Worm (Caenorhabditis elegans) whole organism, L1 larva: Measurements from ENCODE around the gene sqst-5.

ENCODE experiments used
- C04F5.9 ChIP-seq: sonication (generic microtip); optimal IDR thresholded peaks from 2 replicates; lab custom pipeline; 2016; ENCODE audit warnings: missing genetic modification characterization, missing compliant biosample characterization
- C16A3.4 ChIP-seq: fragments of 150-350 bp; optimal IDR thresholded peaks from 2 replicates; lab custom pipeline; 2014; ENCODE audit warnings: missing biosample characterization, missing genetic modification characterization
- aly-2 ChIP-seq: fragments of 150-350 bp; optimal IDR thresholded peaks from 2 replicates; lab custom pipeline; 2014; ENCODE audit warnings: missing biosample characterization, missing genetic modification characterization
- ceh-63 ChIP-seq: fragments of 200-800 bp; sonication (Bioruptor generic); optimal IDR thresholded peaks from 2 replicates; lab custom pipeline; 2018; ENCODE audit warnings: mild to moderate bottlenecking, missing genetic modification characterization, missing compliant biosample characterization
- ceh-8 ChIP-seq: fragments of 200-800 bp; sonication (Bioruptor generic); optimal IDR thresholded peaks from 2 replicates; lab custom pipeline; 2018; ENCODE audit warnings: mild to moderate bottlenecking, missing genetic modification characterization, moderate library complexity, missing compliant biosample characterization
- ceh-82 ChIP-seq, 3 experiments: fragments of 150-350 bp in 1 of 3; sonication (generic microtip) in 2 of 3; optimal IDR thresholded peaks; 2 replicates each; lab custom pipeline; 2014 to 2017; ENCODE audit warnings: missing biosample characterization in 3 of 3, missing genetic modification characterization in 3 of 3
- ceh-90 ChIP-seq: sonication (generic microtip); optimal IDR thresholded peaks from 2 replicates; lab custom pipeline; 2016; ENCODE audit warnings: missing genetic modification characterization, missing compliant biosample characterization
- efl-1 ChIP-seq, 4 experiments: fragments of 150-350 bp; optimal IDR thresholded peaks in 3 of 4; peaks in 1 of 4; 1 replicate in 1 of 4; 2 replicates in 3 of 4; lab custom pipeline; 2014; ENCODE audit warnings: missing biosample characterization in 2 of 4, missing genetic modification characterization in 2 of 4, missing genetic modification reagents in 2 of 4
- efl-3 ChIP-seq: fragments of 200-800 bp; sonication (Bioruptor generic); optimal IDR thresholded peaks from 2 replicates; lab custom pipeline; 2018; ENCODE audit warnings: mild to moderate bottlenecking, missing genetic modification characterization, missing compliant biosample characterization
- egl-13 ChIP-seq: sonication (generic microtip); optimal IDR thresholded peaks from 2 replicates; lab custom pipeline; 2016; ENCODE audit warnings: missing genotype, missing genetic modification reagents, missing genetic modification characterization, missing compliant biosample characterization
- egl-27 ChIP-seq, 2 experiments: fragments of 150-350 bp in 1 of 2; sonication (generic microtip); optimal IDR thresholded peaks; 3 replicates each; lab custom pipeline; 2017 to 2018; ENCODE audit warnings: missing biosample characterization in 2 of 2, missing genetic modification characterization in 2 of 2, missing genetic modification reagents in 2 of 2
- elt-2 ChIP-seq: sonication (generic microtip); optimal IDR thresholded peaks from 2 replicates; lab custom pipeline; 2016; ENCODE audit warnings: missing genetic modification characterization, mild to moderate bottlenecking, inconsistent platforms, missing compliant biosample characterization, missing genetic modification reagents
- fkh-10 ChIP-seq: sonication (generic microtip); optimal IDR thresholded peaks from 2 replicates; lab custom pipeline; 2017; ENCODE audit warnings: missing biosample characterization, missing genetic modification reagents, missing genetic modification characterization
- fkh-8 ChIP-seq: sonication (generic microtip); optimal IDR thresholded peaks from 2 replicates; lab custom pipeline; 2016; ENCODE audit warnings: mild to moderate bottlenecking, missing genetic modification characterization, missing compliant biosample characterization
- fos-1 ChIP-seq: fragments of 150-350 bp; optimal IDR thresholded peaks from 2 replicates; lab custom pipeline; 2014; ENCODE audit warnings: missing biosample characterization, missing genetic modification characterization
- hlh-17 ChIP-seq: fragments of 200-800 bp; sonication (Bioruptor generic); optimal IDR thresholded peaks from 2 replicates; lab custom pipeline; 2018; ENCODE audit warnings: missing genetic modification characterization, mild to moderate bottlenecking, missing compliant biosample characterization, moderate library complexity, borderline replicate concordance
- hpl-2 ChIP-seq: fragments of 150-350 bp; optimal IDR thresholded peaks from 2 replicates; lab custom pipeline; 2014; ENCODE audit warnings: missing biosample characterization, missing genetic modification reagents, missing genetic modification characterization
- isw-1 ChIP-seq: fragments of 200-800 bp; sonication (Bioruptor generic); IDR thresholded peaks from 2 replicates; pipeline ENCODE4 v1.3.6; 2022; ENCODE audit warnings: missing genetic modification characterization, missing compliant biosample characterization
- jun-1 ChIP-seq: fragments of 150-350 bp; optimal IDR thresholded peaks from 2 replicates; lab custom pipeline; 2014; ENCODE audit warnings: missing biosample characterization, missing genetic modification reagents, missing genetic modification characterization
- lin-13 ChIP-seq: fragments of 150-350 bp; optimal IDR thresholded peaks from 2 replicates; lab custom pipeline; 2014; ENCODE audit warnings: missing biosample characterization, missing genetic modification reagents, missing genetic modification characterization
- lin-39 ChIP-seq: fragments of 150-350 bp; optimal IDR thresholded peaks from 2 replicates; lab custom pipeline; 2014; ENCODE audit warnings: missing biosample characterization, missing genetic modification reagents, missing genetic modification characterization
- lir-3 ChIP-seq: sonication (generic microtip); optimal IDR thresholded peaks from 2 replicates; lab custom pipeline; 2016; ENCODE audit warnings: mild to moderate bottlenecking, missing genetic modification characterization, moderate library complexity, missing compliant biosample characterization; ENCODE audit not compliant: poor library complexity
- lsy-2 ChIP-seq, 2 experiments: fragments of 150-350 bp; optimal IDR thresholded peaks; 2 replicates each; lab custom pipeline; 2014; ENCODE audit warnings: missing biosample characterization in 2 of 2, missing genetic modification characterization in 2 of 2
- mab-9 ChIP-seq: fragments of 200-800 bp; sonication (Bioruptor generic); IDR thresholded peaks from 2 replicates; pipeline ENCODE4 v1.3.6; 2022; ENCODE audit warnings: missing genetic modification reagents, missing genetic modification characterization, missing compliant biosample characterization
- mdl-1 ChIP-seq, 2 experiments: fragments of 150-350 bp; optimal IDR thresholded peaks; 2 replicates each; lab custom pipeline; 2014 to 2017; ENCODE audit warnings: missing biosample characterization in 2 of 2, missing genetic modification characterization in 2 of 2, inconsistent platforms in 1 of 2
- mef-2 ChIP-seq: fragments of 150-350 bp; optimal IDR thresholded peaks from 2 replicates; lab custom pipeline; 2014; ENCODE audit warnings: missing biosample characterization, missing genetic modification characterization
- nhr-12 ChIP-seq: sonication (generic microtip); optimal IDR thresholded peaks from 2 replicates; lab custom pipeline; 2017; ENCODE audit warnings: missing biosample characterization, missing genetic modification characterization
- nhr-19 ChIP-seq: fragments of 200-800 bp; sonication (Bioruptor generic); conservative IDR thresholded peaks from 2 replicates; pipeline ENCODE4 v1.3.6; 2022; ENCODE audit warnings: missing genetic modification characterization, missing compliant biosample characterization
- nhr-20 ChIP-seq: sonication (generic microtip); optimal IDR thresholded peaks from 2 replicates; lab custom pipeline; 2016; ENCODE audit warnings: mild to moderate bottlenecking, missing genetic modification characterization, missing compliant biosample characterization
- nhr-237 ChIP-seq: fragments of 150-350 bp; optimal IDR thresholded peaks from 2 replicates; lab custom pipeline; 2014; ENCODE audit warnings: missing biosample characterization, missing genetic modification characterization
- nhr-28 ChIP-seq: fragments of 150-350 bp; optimal IDR thresholded peaks from 2 replicates; lab custom pipeline; 2014; ENCODE audit warnings: missing biosample characterization, missing genetic modification characterization
- nhr-47 ChIP-seq: sonication (generic microtip); optimal IDR thresholded peaks from 2 replicates; lab custom pipeline; 2016; ENCODE audit warnings: mild to moderate bottlenecking, missing genetic modification characterization, moderate library complexity, missing compliant biosample characterization
- nhr-77 ChIP-seq: fragments of 150-350 bp; optimal IDR thresholded peaks from 2 replicates; lab custom pipeline; 2014; ENCODE audit warnings: missing biosample characterization, missing genetic modification characterization
- nhr-84 ChIP-seq: sonication (generic microtip); optimal IDR thresholded peaks from 2 replicates; lab custom pipeline; 2017; ENCODE audit warnings: missing biosample characterization, missing genetic modification characterization
- nhr-85 ChIP-seq: sonication (generic microtip); peaks from one replicate; lab custom pipeline; 2016; ENCODE audit warnings: missing genetic modification characterization, inconsistent platforms, missing compliant biosample characterization
- skn-1 ChIP-seq: fragments of 150-350 bp; optimal IDR thresholded peaks from 2 replicates; lab custom pipeline; 2014; ENCODE audit warnings: missing biosample characterization, missing genetic modification characterization
- snu-23 ChIP-seq: sonication (generic microtip); optimal IDR thresholded peaks from 2 replicates; lab custom pipeline; 2016; ENCODE audit warnings: missing genetic modification characterization, missing compliant biosample characterization
- swsn-7 ChIP-seq: sonication (generic microtip); optimal IDR thresholded peaks from 2 replicates; lab custom pipeline; 2016; ENCODE audit warnings: missing genetic modification characterization, missing compliant biosample characterization
- tbx-2 ChIP-seq: sonication (generic microtip); optimal IDR thresholded peaks from 2 replicates; lab custom pipeline; 2016; ENCODE audit warnings: missing genetic modification characterization, missing compliant biosample characterization
- unc-86 ChIP-seq: sonication (generic microtip); optimal IDR thresholded peaks from 2 replicates; lab custom pipeline; 2016; ENCODE audit warnings: missing genetic modification characterization, missing compliant biosample characterization
- unc-98 ChIP-seq: fragments of 200-800 bp; sonication (Bioruptor generic); IDR thresholded peaks from 2 replicates; pipeline ENCODE4 v1.3.6; 2022; ENCODE audit warnings: missing genetic modification characterization, missing compliant biosample characterization
- vab-15 ChIP-seq: sonication (generic microtip); optimal IDR thresholded peaks from 2 replicates; lab custom pipeline; 2017; ENCODE audit warnings: missing genotype, mild to moderate bottlenecking, missing genetic modification characterization, missing compliant biosample characterization
- xbp-1 ChIP-seq: sonication (generic microtip); optimal IDR thresholded peaks from 2 replicates; lab custom pipeline; 2016; ENCODE audit warnings: missing genetic modification characterization, missing compliant biosample characterization
- zag-1 ChIP-seq: fragments of 150-350 bp; optimal IDR thresholded peaks from 2 replicates; lab custom pipeline; 2014; ENCODE audit warnings: missing biosample characterization, missing genetic modification characterization
- ztf-11 ChIP-seq, 2 experiments: sonication (generic microtip); optimal IDR thresholded peaks; 2 replicates each; lab custom pipeline; 2016 to 2017; ENCODE audit warnings: missing genetic modification characterization in 2 of 2, missing biosample characterization in 1 of 2, missing compliant biosample characterization in 1 of 2

Gene sqst-5

ce11 chrIII:143121-143520 is 4.3 kb downstream of the sqst-5 start, which contains the start of gene fbxb-82:
Gene fbxb-82, minus strand, starts transcription at chrIII:143221.
- no peak for TF ChIP-seq efl-1 (optimal IDR thresholded peaks at IDR 0.05; lab: Kevin White, UChicago)
- TF ChIP-seq efl-1 (GFP tag; optimal IDR thresholded peaks at IDR 0.05 in 1 of 2; lab: Kevin White, UChicago), result peak in 1 of 2 experiments; percentile 1
- no peak for TF ChIP-seq xbp-1 (tag; lab: Kevin White, UChicago)

ce11 chrIII:140904-141303 is 6.5 kb downstream of the sqst-5 start, which contains the start of gene fbxb-81:
Gene fbxb-81, minus strand, starts transcription at chrIII:141217.
- TF ChIP-seq unc-86 (tag; lab: Kevin White, UChicago) (no peak), lin-13 (GFP tag; lab: Kevin White, UChicago) (no peak), nhr-20 (tag; lab: Kevin White, UChicago) (no peak), nhr-85 (no peak), vab-15 (no peak), ceh-90 (tag; lab: Kevin White, UChicago) (no peak), ceh-63 (no peak), swsn-7 (tag; lab: Kevin White, UChicago) (no peak), egl-27 (tag; optimal IDR thresholded peaks at IDR 0.05; lab: Kevin White, UChicago) (no peak), C16A3.4 (tag; lab: Kevin White, UChicago) (no peak), mef-2 (tag; lab: Kevin White, UChicago) (no peak), hlh-17 (no peak), egl-13 (tag; lab: Kevin White, UChicago) (no peak), efl-3 (GFP tag; lab: Kevin White, UChicago) (no peak), ceh-82 (tag; optimal IDR thresholded peaks at IDR 0.05; lab: Kevin White, UChicago) (no peak), mab-9 (GFP tag; lab: Robert Waterston, UW) (no peak), fkh-8 (tag; lab: Kevin White, UChicago) (no peak), skn-1 (tag; lab: Kevin White, UChicago) (no peak), lir-3 (tag; lab: Kevin White, UChicago) (no peak)

- no peak for TF ChIP-seq unc-86 (tag; lab: Kevin White, UChicago)
These were observed 13.2 kb downstream of the sqst-5 start, which contains the start of gene pals-25 for ce11 chrIII:134194-134593. Gene pals-25, plus strand, starts transcription at chrIII:134494.

- TF ChIP-seq hlh-17 (no peak), ztf-11 (tag; optimal IDR thresholded peaks at IDR 0.05; lab: Kevin White, UChicago) (no peak), mab-9 (GFP tag; lab: Robert Waterston, UW) (no peak), ceh-82 (tag; optimal IDR thresholded peaks at IDR 0.05; lab: Kevin White, UChicago) (no peak), lsy-2 (tag; optimal IDR thresholded peaks at IDR 0.05; lab: Kevin White, UChicago) (no peak), nhr-12 (tag; lab: Kevin White, UChicago) (no peak), ceh-8 (GFP tag; lab: Kevin White, UChicago) (no peak), isw-1 (no peak), hpl-2 (GFP tag; lab: Kevin White, UChicago) (no peak), lin-39 (no peak), snu-23 (GFP tag; lab: Kevin White, UChicago) (no peak), fkh-10 (GFP tag; lab: Kevin White, UChicago) (no peak), xbp-1 (tag; lab: Kevin White, UChicago) (no peak)
- TF ChIP-seq, all 84 proteins: peak for 0
These were observed 15.3 kb downstream of the sqst-5 start, which contains the start of gene pals-22 for ce11 chrIII:132118-132517. Gene pals-22, plus strand, starts transcription at chrIII:132418.

ce11 chrIII:131627-132026 is 15.8 kb downstream of the sqst-5 start:
- TF ChIP-seq nhr-28 (tag; lab: Kevin White, UChicago) (no peak), mab-9 (GFP tag; lab: Robert Waterston, UW) (no peak), nhr-84 (tag; lab: Kevin White, UChicago) (no peak), jun-1 (tag; lab: Kevin White, UChicago) (no peak), unc-98 (GFP tag; lab: Robert Waterston, UW) (no peak), mdl-1 (tag; optimal IDR thresholded peaks at IDR 0.05; lab: Kevin White, UChicago) (no peak), nhr-77 (tag; lab: Kevin White, UChicago) (no peak), hpl-2 (GFP tag; lab: Kevin White, UChicago) (no peak), fkh-10 (GFP tag; lab: Kevin White, UChicago) (no peak), nhr-237 (tag; lab: Kevin White, UChicago) (no peak), nhr-47 (tag; lab: Kevin White, UChicago) (peak; percentile 55), fos-1 (tag; lab: Kevin White, UChicago) (no peak), zag-1 (tag; lab: Kevin White, UChicago) (peak; percentile 14), aly-2 (tag; lab: Kevin White, UChicago) (no peak), nhr-19 (GFP tag; lab: Robert Waterston, UW) (peak; percentile 15; the same call in 1 of the 2 replicates), egl-27 (tag; optimal IDR thresholded peaks at IDR 0.05; lab: Kevin White, UChicago) (no peak), elt-2 (peak; percentile 1), C04F5.9 (tag; lab: Kevin White, UChicago) (no peak), tbx-2 (tag; lab: Kevin White, UChicago) (peak; percentile 9)
